Worm (Caenorhabditis elegans) whole organism, L2 larva: ENCODE data around the gene F59B2.13.

Experiments
- ZK546.5 ChIP-seq: sonication (generic microtip); optimal IDR thresholded peaks from 2 replicates; lab custom pipeline; 2017; ENCODE audit warnings: missing biosample characterization, missing genetic modification characterization
- ama-1 ChIP-seq: fragments of 150-350 bp; optimal IDR thresholded peaks from 2 replicates; lab custom pipeline; 2018; ENCODE audit warnings: inconsistent platforms
- ceh-16 ChIP-seq: fragments of 150-350 bp; optimal IDR thresholded peaks from 2 replicates; lab custom pipeline; 2014; ENCODE audit warnings: missing biosample characterization, missing genetic modification characterization
- ceh-82 ChIP-seq: fragments of 150-350 bp; optimal IDR thresholded peaks from 2 replicates; lab custom pipeline; 2014; ENCODE audit warnings: missing biosample characterization, missing genetic modification characterization
- fos-1 ChIP-seq: fragments of 150-350 bp; optimal IDR thresholded peaks from 2 replicates; lab custom pipeline; 2014; ENCODE audit warnings: missing biosample characterization, missing genetic modification characterization
- lin-39 ChIP-seq: fragments of 150-350 bp; optimal IDR thresholded peaks from 2 replicates; lab custom pipeline; 2014; ENCODE audit warnings: missing biosample characterization, missing genetic modification reagents, missing genetic modification characterization
- mbf-1 ChIP-seq: sonication (generic microtip); optimal IDR thresholded peaks from 2 replicates; lab custom pipeline; 2017; ENCODE audit warnings: missing biosample characterization, missing genetic modification characterization
- nhr-10 ChIP-seq: sonication (generic microtip); optimal IDR thresholded peaks from 2 replicates; lab custom pipeline; 2017; ENCODE audit warnings: missing biosample characterization, missing genetic modification characterization
- nhr-6 ChIP-seq: fragments of 150-350 bp; optimal IDR thresholded peaks from 2 replicates; lab custom pipeline; 2014; ENCODE audit warnings: missing biosample characterization, missing genetic modification characterization

DNA sequence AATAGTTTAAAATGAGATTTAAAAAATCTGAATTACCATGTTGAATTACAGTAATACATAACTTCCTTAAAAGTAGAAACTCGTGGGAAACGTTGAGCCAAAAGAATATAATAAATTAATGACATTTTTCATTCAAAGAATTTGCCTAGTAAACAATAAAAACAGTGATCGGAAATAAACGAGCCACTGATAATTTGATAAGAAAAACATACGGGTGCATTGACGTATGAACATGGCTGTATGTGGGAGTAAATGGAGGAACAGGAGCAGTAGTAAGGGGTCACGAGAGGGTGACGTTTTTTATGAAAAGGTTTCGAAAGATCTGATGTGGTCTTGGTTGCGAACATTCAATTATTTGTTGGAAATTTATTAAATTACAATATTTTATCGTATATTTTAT lies 4.0 kb upstream of the F59B2.13 start:
- TF ChIP-seq fos-1 (tag; lab: Kevin White, UChicago) (peak; percentile 45), nhr-10 (tag; lab: Kevin White, UChicago) (no peak), ama-1 (lab: Kevin White, UChicago) (no peak), mbf-1 (tag; lab: Kevin White, UChicago) (no peak), nhr-6 (tag; lab: Kevin White, UChicago) (no peak), ceh-16 (no peak), ceh-82 (tag; lab: Kevin White, UChicago) (no peak), ZK546.5 (tag; lab: Kevin White, UChicago) (no peak), lin-39 (tag; lab: Kevin White, UChicago) (no peak)
